Fruit fly (Drosophila melanogaster): ENCODE measurements around the gene Usp32.

The Usp32 gene

DNA sequence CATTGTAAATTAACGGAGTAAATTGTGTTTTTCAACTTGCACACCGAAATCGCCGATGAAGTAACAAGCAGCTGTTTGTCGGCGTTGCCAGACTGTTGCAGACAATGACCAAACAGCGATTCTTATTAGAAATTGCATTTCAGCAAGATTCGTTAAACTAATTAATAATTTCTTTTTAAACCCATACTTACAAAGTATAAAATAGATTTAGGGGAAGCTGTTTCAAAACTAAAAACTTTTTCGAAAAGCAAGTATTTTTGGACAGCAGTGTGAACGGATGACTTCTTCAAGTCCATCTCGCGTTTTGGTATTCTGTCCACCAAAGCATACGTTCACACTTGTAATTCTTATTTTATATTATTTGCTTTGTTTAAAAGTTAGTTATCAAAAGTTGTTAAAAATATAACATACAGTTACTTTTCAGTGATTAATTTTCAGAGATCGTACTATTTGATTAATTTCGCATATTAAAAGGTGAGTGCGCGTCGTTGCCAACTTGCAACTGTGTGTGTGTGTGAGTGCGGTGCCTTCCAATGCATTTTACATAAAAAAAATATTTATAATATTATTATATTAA lies 57.6 kb downstream of the Usp32 start, which contains the start of the genes CG8004 and RhoGDI (continued):
- TF ChIP-seq fd3F (GFP tag; optimal IDR thresholded peaks at IDR 0.05) (peak; percentile 47), Drgx (GFP tag; IDR thresholded peaks at IDR 0.05) (0 out of 2 replicates have a peak, but pooled peaks have one; percentile 12), gce (GFP tag; IDR thresholded peaks at IDR 0.05) (no peak), Vsx1 (GFP tag; optimal IDR thresholded peaks at IDR 0.05) (no peak), CG10979 (tag; optimal IDR thresholded peaks at IDR 0.05) (peak; percentile 40), hb (GFP tag; IDR thresholded peaks at IDR 0.05; ENCODE audit: partially characterized antibody) (no peak), run (tag; optimal IDR thresholded peaks at IDR 0.05) (no peak), wek (GFP tag; optimal IDR thresholded peaks at IDR 0.05) (no peak), slou (GFP tag; optimal IDR thresholded peaks at IDR 0.05) (no peak), CG17361 (GFP tag; IDR thresholded peaks at IDR 0.05) (peak; percentile 63; the same call in 1 of the 3 replicates), CG4360 (GFP tag; IDR thresholded peaks at IDR 0.05) (0 out of 2 replicates have a peak, but pooled peaks have one; percentile 18), sob (GFP tag; IDR thresholded peaks at IDR 0.05) (peak; percentile 59), Deaf1 (tag; optimal IDR thresholded peaks at IDR 0.05) (no peak), Scr (GFP tag; IDR thresholded peaks at IDR 0.05; ENCODE audit: partially characterized antibody) (peak; percentile 25; the same call in 1 of the 2 replicates), CG33213 (GFP tag; optimal IDR thresholded peaks at IDR 0.05) (peak; percentile 76), btn (GFP tag; optimal IDR thresholded peaks at IDR 0.05) (no peak), salm (tag; optimal IDR thresholded peaks at IDR 0.05) (no peak), ewg (GFP tag; optimal IDR thresholded peaks at IDR 0.05) (no peak), cato (GFP tag; optimal IDR thresholded peaks at IDR 0.05; ENCODE audit: borderline replicate concordance) (peak; percentile 40), CG14965 (GFP tag; optimal IDR thresholded peaks at IDR 0.05; ENCODE audit: borderline replicate concordance) (no peak), Nf-YB (GFP tag; optimal IDR thresholded peaks at IDR 0.05) (peak; percentile 15), vnd (GFP tag; IDR thresholded peaks at IDR 0.05; ENCODE audit: partially characterized antibody) (no peak), CG4707 (GFP tag; optimal IDR thresholded peaks at IDR 0.05) (no peak), Mad (GFP tag; optimal IDR thresholded peaks at IDR 0.05) (peak; percentile 73), Hsf (GFP tag; optimal IDR thresholded peaks at IDR 0.05) (peak; percentile 80), CG4730 (GFP tag; IDR thresholded peaks at IDR 0.05) (0 out of 2 replicates have a peak, but pooled peaks have one; percentile 25), CG6254 (GFP tag; optimal IDR thresholded peaks at IDR 0.05) (no peak), CG12942 (GFP tag; optimal IDR thresholded peaks at IDR 0.05) (peak; percentile 9), Xbp1 (GFP tag; optimal IDR thresholded peaks at IDR 0.05) (peak; percentile 74), zfh1 (GFP tag; IDR thresholded peaks at IDR 0.05) (peak; percentile 44; the same call in 2 of the 3 replicates), GATAe (GFP tag; conservative IDR thresholded peaks at IDR 0.05) (no peak), Hr78 (GFP tag; optimal IDR thresholded peaks at IDR 0.05) (no peak), Dip3 (GFP tag; optimal IDR thresholded peaks at IDR 0.05) (peak; percentile 67), sd (tag; optimal IDR thresholded peaks at IDR 0.05) (no peak), CG3407 (GFP tag; optimal IDR thresholded peaks at IDR 0.05) (no peak), pros (GFP tag; optimal IDR thresholded peaks at IDR 0.05) (no peak), Optix (GFP tag; IDR thresholded peaks at IDR 0.05) (no peak), Opbp (GFP tag; IDR thresholded peaks at IDR 0.05; ENCODE audit: partially characterized antibody) (no peak), seq (GFP tag; IDR thresholded peaks at IDR 0.05) (no peak), CG14441 (GFP tag; IDR thresholded peaks at IDR 0.05) (peak; percentile 53), ttk (GFP tag; IDR thresholded peaks at IDR 0.05) (0 out of 2 replicates have a peak, but pooled peaks have one; percentile 43), ro (GFP tag; IDR thresholded peaks at IDR 0.05) (no peak), ash1 (GFP tag; optimal IDR thresholded peaks at IDR 0.05) (no peak), Atf3 (GFP tag; optimal IDR thresholded peaks at IDR 0.05) (peak; percentile 60), danr (GFP tag; IDR thresholded peaks at IDR 0.05) (0 out of 2 replicates have a peak, but pooled peaks have one; percentile 14), tx (GFP tag; optimal IDR thresholded peaks at IDR 0.05) (peak; percentile 60), CG4282 (GFP tag; optimal IDR thresholded peaks at IDR 0.05) (peak; percentile 52), twi (tag; optimal IDR thresholded peaks at IDR 0.05) (peak; percentile 42), CG3838 (GFP tag; optimal IDR thresholded peaks at IDR 0.05) (no peak)

Data from whole organism, embryonic.